Fruit fly (Drosophila melanogaster): ENCODE results near the gene Tbc1d15-17.

The Tbc1d15-17 gene

DNA sequence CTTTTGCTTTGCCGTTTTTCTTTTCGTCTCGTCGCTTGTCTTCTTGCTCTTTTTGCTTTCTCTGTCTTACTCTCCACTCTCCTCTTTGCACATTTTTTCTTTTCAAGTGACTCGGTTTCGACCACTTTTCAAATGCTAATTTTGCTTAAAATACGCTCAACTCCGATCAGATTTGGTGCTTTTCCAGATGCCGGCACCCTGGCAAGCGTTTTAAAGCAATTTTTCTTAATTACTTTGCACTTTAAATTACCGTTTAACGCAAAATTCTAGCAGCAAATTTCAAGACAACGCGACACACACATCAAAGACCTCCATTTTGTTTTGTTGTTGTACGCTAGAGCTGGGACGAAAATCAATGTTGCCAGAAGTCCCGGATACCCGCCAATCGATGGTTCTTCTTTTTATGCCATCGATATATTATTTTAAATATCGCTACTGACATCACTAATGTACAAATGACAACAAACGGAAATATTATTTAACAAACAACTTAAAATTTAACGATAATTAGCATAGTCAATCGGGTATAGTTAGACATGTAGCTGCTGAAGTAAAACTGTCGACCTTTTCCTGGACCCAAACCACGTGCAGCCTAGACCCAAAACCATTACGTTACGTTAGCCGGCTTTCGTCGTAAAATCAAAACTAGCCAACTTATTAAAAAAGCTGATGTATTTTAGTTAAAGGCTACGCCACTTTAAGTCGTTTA lies 43.7 kb downstream of the Tbc1d15-17 start, which contains the start of gene kis (continued):
- TF ChIP-seq CTCF (GFP tag; optimal IDR thresholded peaks at IDR 0.05) (peak; percentile 54), lilli (GFP tag; optimal IDR thresholded peaks at IDR 0.05) (peak; percentile 76), bbx (GFP tag; IDR thresholded peaks at IDR 0.05; ENCODE audit: partially characterized antibody) (peak; percentile 98), org-1 (GFP tag; optimal IDR thresholded peaks at IDR 0.05) (no peak), CG12744 (GFP tag; optimal IDR thresholded peaks at IDR 0.05) (peak; percentile 17), tin (GFP tag; optimal IDR thresholded peaks at IDR 0.05) (peak; percentile 40), CG14710 (tag; optimal IDR thresholded peaks at IDR 0.05) (peak; percentile 80), CG17829 (tag; optimal IDR thresholded peaks at IDR 0.05) (peak; percentile 37), shn (GFP tag; optimal IDR thresholded peaks at IDR 0.05) (peak; percentile 31), CG6175 (GFP tag; IDR thresholded peaks at IDR 0.05) (no peak), CHES-1-like (GFP tag; optimal IDR thresholded peaks at IDR 0.05) (peak; percentile 76), CG42726 (GFP tag; IDR thresholded peaks at IDR 0.05; ENCODE audit: partially characterized antibody) (peak; percentile 97), CG13894 (tag; optimal IDR thresholded peaks at IDR 0.05) (peak; percentile 66), CG12155 (GFP tag; optimal IDR thresholded peaks at IDR 0.05) (peak; percentile 63), zen2 (GFP tag; IDR thresholded peaks at IDR 0.05; ENCODE audit: partially characterized antibody) (peak; percentile 94), CG13424 (tag; optimal IDR thresholded peaks at IDR 0.05) (peak; percentile 22), luna (GFP tag; optimal IDR thresholded peaks at IDR 0.05) (no peak), wek (GFP tag; optimal IDR thresholded peaks at IDR 0.05) (no peak), sima (GFP tag; optimal IDR thresholded peaks at IDR 0.05) (peak; percentile 10)

DNA sequence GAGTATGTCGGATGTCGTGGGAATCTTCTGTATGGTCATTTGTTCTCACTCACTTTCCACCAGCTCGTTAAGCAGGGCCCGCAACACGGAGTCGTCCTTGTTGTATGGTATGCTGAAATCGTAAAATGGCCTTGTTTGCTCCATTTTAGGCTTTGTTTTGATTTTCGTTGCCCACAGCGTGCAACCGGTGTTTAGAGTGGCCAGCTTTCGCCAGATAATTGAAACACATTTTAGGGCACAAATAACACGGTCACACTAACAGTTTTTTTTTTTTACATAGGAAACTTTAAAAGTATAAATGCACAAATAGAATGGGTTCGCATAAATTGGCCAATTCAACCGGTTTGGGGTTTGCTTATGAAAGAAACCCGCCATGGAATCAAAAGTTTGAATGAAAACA lies 45.2 kb downstream of the Tbc1d15-17 start, which contains the start of gene Rpp30:
Gene Rpp30 (minus strand): TSS at position 200 of the 400 bp plus-strand sequence.
- TF ChIP-seq HmgD (GFP tag; optimal IDR thresholded peaks at IDR 0.05) (peak; percentile 14), Dll (GFP tag; IDR thresholded peaks at IDR 0.05; ENCODE audit: partially characterized antibody) (peak; percentile 49; the same call in 2 of the 4 replicates), MESR4 (GFP tag; optimal IDR thresholded peaks at IDR 0.05) (peak; percentile 45), B-H1 (GFP tag; IDR thresholded peaks at IDR 0.05) (no peak), amos (GFP tag; IDR thresholded peaks at IDR 0.05; ENCODE audit: partially characterized antibody) (peak; percentile 27; the same call in 1 of the 2 replicates), Stat92E (GFP tag; optimal IDR thresholded peaks at IDR 0.05) (no peak), Dek (tag; optimal IDR thresholded peaks at IDR 0.05) (peak; percentile 22), hkb (optimal IDR thresholded peaks at IDR 0.05) (peak; percentile 56), hkb (GFP tag; IDR thresholded peaks at IDR 0.05) (no peak), CG17328 (GFP tag; IDR thresholded peaks at IDR 0.05) (no peak), sqz (GFP tag; optimal IDR thresholded peaks at IDR 0.05) (peak; percentile 97), chn (GFP tag; optimal IDR thresholded peaks at IDR 0.05) (no peak), Fer1 (GFP tag; optimal IDR thresholded peaks at IDR 0.05) (peak; percentile 21), CG1603 (tag; optimal IDR thresholded peaks at IDR 0.05) (peak; percentile 1), MBD-R2 (GFP tag; IDR thresholded peaks at IDR 0.05) (peak; percentile 95), CG12659 (GFP tag; optimal IDR thresholded peaks at IDR 0.05) (peak; percentile 56), Rfx (GFP tag; IDR thresholded peaks at IDR 0.05) (no peak), ftz-f1 (GFP tag; optimal IDR thresholded peaks at IDR 0.05) (peak; percentile 74), Sry-δ (GFP tag; optimal IDR thresholded peaks at IDR 0.05) (peak; percentile 32), Meics (GFP tag; optimal IDR thresholded peaks at IDR 0.05) (no peak), zfh1 (GFP tag; IDR thresholded peaks at IDR 0.05) (no peak), Drgx (GFP tag; IDR thresholded peaks at IDR 0.05) (no peak), ara (GFP tag; IDR thresholded peaks at IDR 0.05) (no peak), CG34224 (GFP tag; IDR thresholded peaks at IDR 0.05; ENCODE audit: partially characterized antibody) (0 out of 3 replicates have a peak, but pooled peaks have one; percentile 20), HmgZ (tag; optimal IDR thresholded peaks at IDR 0.05) (peak; percentile 49), Opbp (GFP tag; IDR thresholded peaks at IDR 0.05; ENCODE audit: partially characterized antibody) (peak; percentile 59; the same call in 2 of the 3 replicates), CG10267 (tag; optimal IDR thresholded peaks at IDR 0.05) (peak; percentile 23), bbx (GFP tag; IDR thresholded peaks at IDR 0.05; ENCODE audit: partially characterized antibody) (peak; percentile 14; the same call in 1 of the 2 replicates), BEAF-32 (GFP tag; optimal IDR thresholded peaks at IDR 0.05) (peak; percentile 31), pzg (GFP tag; optimal IDR thresholded peaks at IDR 0.05) (peak; percentile 58), zen2 (GFP tag; IDR thresholded peaks at IDR 0.05; ENCODE audit: partially characterized antibody) (0 out of 3 replicates have a peak, but pooled peaks have one; percentile 3)
